Worm (Caenorhabditis elegans): ENCODE data around the gene Y47D7A.12.

The Y47D7A.12 gene

ce11 chrV:4447637-4448036, 18.2 kb upstream of the Y47D7A.12 start (continued):
- peak; percentile 54; the same call in 1 of the 2 replicates for TF ChIP-seq mcd-1 (GFP tag; IDR thresholded peaks at IDR 0.05)
- peak; percentile 46 for TF ChIP-seq hmg-1.2 (GFP tag; IDR thresholded peaks at IDR 0.05)
- TF ChIP-seq gei-17 (GFP tag; optimal IDR thresholded peaks at IDR 0.05): no peak

ce11 chrV:4442749-4443381, 13.4 kb upstream of the Y47D7A.12 start, which contains the start of gene rft-1:
TSS of gene rft-1 (minus strand) at chrV:4443223.
- TF ChIP-seq B0261.1 (tag; optimal IDR thresholded peaks at IDR 0.05): no peak
- TF ChIP-seq ets-4 (GFP tag; optimal IDR thresholded peaks at IDR 0.05): no peak
- TF ChIP-seq unc-62 (GFP tag; optimal IDR thresholded peaks at IDR 0.05): no peak
- TF ChIP-seq T07F8.4 (tag; optimal IDR thresholded peaks at IDR 0.05): no peak
- TF ChIP-seq him-1 (tag; optimal IDR thresholded peaks at IDR 0.05): peak; percentile 40
- TF ChIP-seq nhr-80 (tag; optimal IDR thresholded peaks at IDR 0.05): peak; percentile 47
- TF ChIP-seq lin-40 (tag; optimal IDR thresholded peaks at IDR 0.05): no peak
- TF ChIP-seq dpff-1 (tag; optimal IDR thresholded peaks at IDR 0.05): no peak

- no peak for TF ChIP-seq egrh-3 (GFP tag; IDR thresholded peaks at IDR 0.05)
- TF ChIP-seq lsl-1 (GFP tag; optimal IDR thresholded peaks at IDR 0.05): no peak
- no peak for TF ChIP-seq ceh-100 (GFP tag; IDR thresholded peaks at IDR 0.05)
- no peak for TF ChIP-seq Y53F4B.3 (GFP tag; IDR thresholded peaks at IDR 0.05)
- no peak for TF ChIP-seq cebp-1 (GFP tag; IDR thresholded peaks at IDR 0.05)
- TF ChIP-seq cebp-1 (tag; optimal IDR thresholded peaks at IDR 0.05): no peak
- no peak for TF ChIP-seq rpc-1 (optimal IDR thresholded peaks at IDR 0.05)
- no peak for TF ChIP-seq rpc-1 (tag; optimal IDR thresholded peaks at IDR 0.05)
- no peak for TF ChIP-seq C17E4.6 (GFP tag; IDR thresholded peaks at IDR 0.05)
- no peak for TF ChIP-seq Y67H2A.10 (GFP tag; conservative IDR thresholded peaks at IDR 0.05)
- no peak for TF ChIP-seq Y56A3A.18 (GFP tag; IDR thresholded peaks at IDR 0.05)
Measured at ce11 chrV:4437215-4437614, 7.7 kb upstream of the Y47D7A.12 start.

- TF ChIP-seq Y67H2A.10 (GFP tag; conservative IDR thresholded peaks at IDR 0.05) (no peak), lin-26 (GFP tag; IDR thresholded peaks at IDR 0.05) (no peak), ztf-18 (tag; optimal IDR thresholded peaks at IDR 0.05) (no peak), ceh-27 (GFP tag; optimal IDR thresholded peaks at IDR 0.05) (no peak), ztf-22 (GFP tag; optimal IDR thresholded peaks at IDR 0.05) (no peak), lin-54 (GFP tag; optimal IDR thresholded peaks at IDR 0.05) (no peak), ceh-79 (tag; optimal IDR thresholded peaks at IDR 0.05) (peak; percentile 22), mcd-1 (GFP tag; IDR thresholded peaks at IDR 0.05) (no peak), zim-3 (tag; optimal IDR thresholded peaks at IDR 0.05) (no peak), nfya-2 (GFP tag; IDR thresholded peaks at IDR 0.05) (no peak), him-1 (tag; optimal IDR thresholded peaks at IDR 0.05) (no peak), F57C9.4 (tag; optimal IDR thresholded peaks at IDR 0.05) (no peak), ztf-28 (GFP tag; IDR thresholded peaks at IDR 0.05) (no peak), B0336.3 (GFP tag; IDR thresholded peaks at IDR 0.05) (no peak), F33H1.4 (GFP tag; IDR thresholded peaks at IDR 0.05) (0 out of 2 replicates have a peak, but pooled peaks have one; percentile 24), ZK185.1 (tag; optimal IDR thresholded peaks at IDR 0.05; ENCODE audit: poor library complexity, severe bottlenecking) (no peak), sea-2 (GFP tag; IDR thresholded peaks at IDR 0.05) (no peak), F10E7.11 (tag; optimal IDR thresholded peaks at IDR 0.05) (no peak), tlf-1 (GFP tag; optimal IDR thresholded peaks at IDR 0.05) (no peak), aptf-3 (GFP tag; IDR thresholded peaks at IDR 0.05) (no peak), B0261.1 (tag; optimal IDR thresholded peaks at IDR 0.05) (no peak), zfh-2 (GFP tag; conservative IDR thresholded peaks at IDR 0.05) (peak; percentile 70), egrh-3 (GFP tag; IDR thresholded peaks at IDR 0.05) (peak; percentile 93), mxl-1 (tag; optimal IDR thresholded peaks at IDR 0.05) (no peak)
Measured at ce11 chrV:4435411-4435981, 6.0 kb upstream of the Y47D7A.12 start, which contains the start of gene Y47D7A.13. TSS of gene Y47D7A.13 (minus strand) at chrV:4435927.
